Fruit fly (Drosophila melanogaster) whole organism, adult: ENCODE measurements around the gene SsRbeta.

Experiments
- CG11617 ChIP-seq: fragments of 200-800 bp; sonication (Bioruptor generic); optimal IDR thresholded peaks from 2 replicates; lab custom pipeline; 2017; ENCODE audit warnings: mild to moderate bottlenecking, missing biosample characterization, missing genetic modification reagents, missing genetic modification characterization
- CG5204 ChIP-seq: fragments of 200-800 bp; sonication (Bioruptor generic); optimal IDR thresholded peaks from 2 replicates; lab custom pipeline; 2016; ENCODE audit warnings: missing biosample characterization, missing genetic modification characterization
- CG7045 ChIP-seq: fragments of 200-800 bp; sonication (Bioruptor generic); optimal IDR thresholded peaks from 2 replicates; lab custom pipeline; 2017; ENCODE audit warnings: missing biosample characterization, mild to moderate bottlenecking, missing genetic modification characterization
- CG7101 ChIP-seq: fragments of 200-800 bp; sonication (Bioruptor generic); optimal IDR thresholded peaks from 2 replicates; lab custom pipeline; 2018; ENCODE audit warnings: missing biosample characterization, mild to moderate bottlenecking, missing genetic modification characterization, moderate library complexity
- cnc ChIP-seq, 2 experiments: fragments of >200 bp; optimal IDR thresholded peaks; 2 replicates each; lab custom pipeline; 2017
- kay ChIP-seq: fragments of 200-800 bp; sonication (Bioruptor generic); peaks from one replicate; lab custom pipeline; 2016; ENCODE audit warnings: missing biosample characterization, missing genetic modification characterization, borderline replicate concordance
- pad ChIP-seq: fragments of 200-800 bp; sonication (Bioruptor generic); optimal IDR thresholded peaks from 3 replicates; lab custom pipeline; 2017; ENCODE audit warnings: missing biosample characterization, missing genetic modification characterization, mild to moderate bottlenecking, moderate library complexity, missing genetic modification reagents
- tj ChIP-seq: fragments of 200-800 bp; sonication (Bioruptor generic); optimal IDR thresholded peaks from 3 replicates; lab custom pipeline; 2017; ENCODE audit warnings: missing biosample characterization, mild to moderate bottlenecking, missing genetic modification characterization, moderate library complexity
- toe ChIP-seq: fragments of 200-800 bp; sonication (Bioruptor generic); optimal IDR thresholded peaks from 2 replicates; lab custom pipeline; 2016; ENCODE audit warnings: missing biosample characterization, missing genetic modification characterization

DNA sequence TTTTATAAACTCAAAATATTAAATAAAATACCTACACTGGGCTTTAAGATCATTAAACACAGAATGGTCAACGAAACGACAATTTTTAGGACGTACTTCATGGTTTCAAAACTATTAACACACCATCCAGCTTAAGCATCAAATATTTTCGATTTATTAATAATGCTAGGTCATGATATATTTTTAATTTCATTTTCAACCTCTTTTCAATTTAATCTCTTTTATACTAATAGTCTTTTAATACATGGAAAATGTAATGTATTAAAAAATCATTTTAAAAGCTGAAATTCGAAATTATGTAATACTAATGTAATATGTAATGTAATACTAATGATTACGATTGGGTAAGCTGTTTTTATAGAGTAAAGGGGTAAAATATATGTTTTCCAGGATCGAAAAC, 40.6 kb downstream of the SsRbeta start, which contains the start of gene CG33796:
- TF ChIP-seq kay (no peak), CG5204 (no peak), tj (GFP tag; lab: Kevin White, UChicago) (no peak), cnc (optimal IDR thresholded peaks at IDR 0.05; lab: Kevin White, UChicago) (no peak), CG11617 (GFP tag; lab: Kevin White, UChicago) (no peak), CG7045 (GFP tag; lab: Kevin White, UChicago) (no peak), pad (GFP tag; lab: Kevin White, UChicago) (no peak), toe (GFP tag; lab: Kevin White, UChicago) (no peak), CG7101 (tag; lab: Kevin White, UChicago) (no peak)
